Worm (Caenorhabditis elegans): Measurements from ENCODE around the gene F55C12.6.

DNA sequence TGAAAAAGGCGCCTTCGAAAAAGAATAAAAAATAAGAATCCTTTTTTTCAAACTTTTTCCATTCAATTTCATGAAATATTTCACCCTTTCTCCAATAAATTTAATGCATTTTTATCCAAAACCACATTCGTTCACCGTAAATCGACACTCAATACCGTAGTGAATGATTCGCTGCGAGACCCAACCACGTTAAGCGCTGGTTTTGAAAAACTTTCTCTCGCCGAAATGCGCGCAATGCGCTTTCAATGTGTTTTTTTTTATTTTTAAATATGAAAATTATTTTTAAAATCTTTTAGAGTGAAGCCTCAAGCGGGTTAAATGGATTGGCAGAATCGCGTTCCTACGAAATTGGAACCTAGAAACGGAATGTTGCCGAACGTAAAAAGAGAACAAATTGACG, 30.3 kb upstream of the F55C12.6 start, which contains the start of gene F59G1.8:
- TF ChIP-seq F57A8.1 (GFP tag; optimal IDR thresholded peaks at IDR 0.05) (no peak), ccch-3 (GFP tag; optimal IDR thresholded peaks at IDR 0.05) (no peak), hlh-12 (tag; optimal IDR thresholded peaks at IDR 0.05) (no peak), ceh-79 (tag; optimal IDR thresholded peaks at IDR 0.05) (no peak), sptf-2 (GFP tag; optimal IDR thresholded peaks at IDR 0.05) (no peak), pha-4 (tag; optimal IDR thresholded peaks at IDR 0.05) (no peak)

Data from whole organism, young adult.